Fruit fly (Drosophila melanogaster): ENCODE measurements around the gene Pp1-87B.
"Not testable (repeated sequence)": the region's sequence is repeated elsewhere in the genome, so short reads cannot be mapped to it uniquely, and the experiment has no call there.

Pp1-87B gene

dm6 chr3R:12425510-12426309, at the start of gene Pp1-87B:
Gene Pp1-87B, minus strand, starts transcription at chr3R:12425917.
- no peak for TF ChIP-seq pan (optimal IDR thresholded peaks at IDR 0.05)
- TF ChIP-seq CG8478 (optimal IDR thresholded peaks at IDR 0.05) = peak; percentile 71
- TF ChIP-seq usp (GFP tag; optimal IDR thresholded peaks at IDR 0.05) = no peak

dm6 chr3R:12467675-12468074, 42.0 kb upstream of the Pp1-87B start, which contains the start of gene Hsp70Ba:
Gene Hsp70Ba, minus strand, starts transcription at chr3R:12467776.
- not testable (repeated sequence) for TF ChIP-seq psq, pan, CG8478 (optimal IDR thresholded peaks at IDR 0.05)

DNA sequence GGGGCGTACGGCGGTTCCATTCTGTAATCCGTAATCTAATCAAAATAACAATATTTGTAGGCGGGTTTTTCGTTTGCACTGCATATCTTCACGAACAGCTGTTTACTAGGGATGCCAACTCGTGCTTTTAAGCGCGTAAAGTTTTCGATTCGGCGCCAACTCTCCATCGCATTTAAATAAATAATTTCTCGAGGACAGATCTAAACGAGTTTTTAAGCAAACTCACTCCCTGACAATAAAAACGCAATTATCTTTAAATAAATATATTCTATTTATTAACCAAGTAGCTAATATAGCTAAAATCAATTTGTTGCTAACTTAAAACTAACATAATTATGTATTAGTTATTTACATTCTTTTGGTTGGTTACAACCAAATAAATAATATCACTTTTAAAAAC, 39.5 kb upstream of the Pp1-87B start, which contains the start of gene CG5608:
TSS of gene CG5608 (minus strand) at position 101 of the 400 bp plus-strand sequence.
- not testable (repeated sequence) for TF ChIP-seq usp (GFP tag; optimal IDR thresholded peaks at IDR 0.05); Dll (optimal IDR thresholded peaks at IDR 0.05); EcR (GFP tag; optimal IDR thresholded peaks at IDR 0.05)

dm6 chr3R:12459879-12460522, 34.3 kb upstream of the Pp1-87B start, which contains the start of the genes CG5961 and Polr3C:
Gene CG5961, minus strand, starts transcription at chr3R:12460294.
Gene Polr3C, plus strand, starts transcription at chr3R:12460414.
- TF ChIP-seq psq (optimal IDR thresholded peaks at IDR 0.05) (no peak), Dll (optimal IDR thresholded peaks at IDR 0.05) (no peak), CG8478 (optimal IDR thresholded peaks at IDR 0.05) (no peak), pan (optimal IDR thresholded peaks at IDR 0.05) (no peak), EcR (GFP tag; optimal IDR thresholded peaks at IDR 0.05) (no peak), usp (GFP tag; optimal IDR thresholded peaks at IDR 0.05) (no peak)

dm6 chr3R:12456370-12456940, 30.7 kb upstream of the Pp1-87B start, which contains the start of gene trus:
Gene trus, plus strand, starts transcription at chr3R:12456573.
- TF ChIP-seq pan (optimal IDR thresholded peaks at IDR 0.05) = no peak
- no peak for TF ChIP-seq EcR (GFP tag; optimal IDR thresholded peaks at IDR 0.05)
- no peak for TF ChIP-seq usp (GFP tag; optimal IDR thresholded peaks at IDR 0.05)
- no peak for TF ChIP-seq CG8478 (optimal IDR thresholded peaks at IDR 0.05)

DNA sequence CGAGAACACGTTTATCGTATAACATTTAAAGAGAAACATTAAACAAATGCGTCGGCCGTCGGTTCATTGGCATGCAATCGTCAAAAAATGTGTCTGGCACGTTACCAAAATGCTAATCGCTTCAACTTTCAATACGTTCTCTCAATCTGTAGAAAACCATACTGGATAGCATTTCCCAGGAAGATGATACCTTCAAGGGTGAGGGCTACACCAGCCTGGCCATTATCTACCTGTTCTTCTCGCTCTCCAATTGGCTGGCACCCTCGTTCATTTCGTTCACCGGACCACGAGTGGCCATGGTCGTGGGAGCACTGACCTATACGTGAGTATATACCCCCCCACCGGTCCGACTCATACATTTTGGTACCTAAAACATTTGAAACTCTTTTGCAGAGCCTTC, 28.8 kb upstream of the Pp1-87B start:
- TF ChIP-seq CG8478 (optimal IDR thresholded peaks at IDR 0.05) = no peak
- no peak for TF ChIP-seq pan (optimal IDR thresholded peaks at IDR 0.05)
- TF ChIP-seq Dll (optimal IDR thresholded peaks at IDR 0.05) = no peak
- TF ChIP-seq EcR (GFP tag; optimal IDR thresholded peaks at IDR 0.05) = no peak
- TF ChIP-seq psq (optimal IDR thresholded peaks at IDR 0.05) = no peak
- TF ChIP-seq usp (GFP tag; optimal IDR thresholded peaks at IDR 0.05) = no peak

- TF ChIP-seq psq (optimal IDR thresholded peaks at IDR 0.05) (no peak), pan (optimal IDR thresholded peaks at IDR 0.05) (no peak)
Observed at dm6 chr3R:12451888-12452514, 26.3 kb upstream of the Pp1-87B start, which contains the start of gene CG5509. Gene CG5509, plus strand, starts transcription at chr3R:12452464.

DNA sequence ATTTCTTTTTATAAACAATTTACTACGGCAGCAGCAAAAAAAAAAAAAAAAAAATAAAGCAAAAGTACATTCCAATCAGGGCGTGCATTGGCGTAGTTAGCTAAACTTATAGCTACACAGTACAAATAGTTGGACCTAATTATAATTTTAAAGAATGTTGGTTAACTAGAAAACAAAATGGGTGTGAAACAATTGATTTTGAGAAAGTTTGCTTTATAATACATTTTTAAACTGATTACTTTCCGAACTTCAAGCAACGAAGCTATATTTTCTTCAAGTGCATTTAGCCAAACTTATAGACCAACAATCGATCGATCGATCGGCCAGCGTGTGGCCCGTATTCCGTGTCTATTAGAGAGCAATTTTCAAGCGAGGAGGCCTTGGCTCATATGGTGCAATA, 25.7 kb upstream of the Pp1-87B start:
- TF ChIP-seq EcR (GFP tag; optimal IDR thresholded peaks at IDR 0.05) (no peak), usp (GFP tag; optimal IDR thresholded peaks at IDR 0.05) (no peak), Dll (optimal IDR thresholded peaks at IDR 0.05) (no peak), CG8478 (optimal IDR thresholded peaks at IDR 0.05) (no peak), psq (optimal IDR thresholded peaks at IDR 0.05) (no peak), pan (optimal IDR thresholded peaks at IDR 0.05) (no peak)

DNA sequence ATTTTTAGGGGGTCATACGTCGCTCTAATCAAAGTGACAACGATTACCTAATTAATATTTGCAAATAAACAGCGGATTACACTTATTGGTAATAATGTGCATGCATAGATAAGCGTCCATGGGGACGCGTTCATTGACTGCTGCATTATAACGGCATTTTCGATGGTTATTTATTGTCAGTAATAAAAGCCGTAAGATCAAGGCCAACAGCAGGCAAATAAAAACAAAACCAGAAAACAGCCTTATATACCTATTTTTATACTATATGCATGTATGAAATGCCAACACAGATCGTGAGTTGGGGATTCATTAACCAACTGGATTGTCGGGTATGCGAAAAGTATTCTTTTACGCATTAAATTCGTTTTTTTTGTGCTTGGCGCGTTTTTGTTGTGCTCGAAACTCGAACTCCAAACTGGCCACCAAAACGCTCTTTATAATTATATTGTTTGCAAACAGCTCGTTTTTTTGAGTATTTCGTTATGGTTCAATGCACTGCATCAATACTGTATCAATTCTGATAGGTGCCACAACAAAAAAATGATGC, 25.1 kb upstream of the Pp1-87B start:
- no peak for TF ChIP-seq Dll (optimal IDR thresholded peaks at IDR 0.05)
- TF ChIP-seq EcR (GFP tag; optimal IDR thresholded peaks at IDR 0.05) = no peak
- TF ChIP-seq usp (GFP tag; optimal IDR thresholded peaks at IDR 0.05) = no peak
- no peak for TF ChIP-seq CG8478 (optimal IDR thresholded peaks at IDR 0.05)
- no peak for TF ChIP-seq pan (optimal IDR thresholded peaks at IDR 0.05)
- no peak for TF ChIP-seq psq (optimal IDR thresholded peaks at IDR 0.05)

DNA sequence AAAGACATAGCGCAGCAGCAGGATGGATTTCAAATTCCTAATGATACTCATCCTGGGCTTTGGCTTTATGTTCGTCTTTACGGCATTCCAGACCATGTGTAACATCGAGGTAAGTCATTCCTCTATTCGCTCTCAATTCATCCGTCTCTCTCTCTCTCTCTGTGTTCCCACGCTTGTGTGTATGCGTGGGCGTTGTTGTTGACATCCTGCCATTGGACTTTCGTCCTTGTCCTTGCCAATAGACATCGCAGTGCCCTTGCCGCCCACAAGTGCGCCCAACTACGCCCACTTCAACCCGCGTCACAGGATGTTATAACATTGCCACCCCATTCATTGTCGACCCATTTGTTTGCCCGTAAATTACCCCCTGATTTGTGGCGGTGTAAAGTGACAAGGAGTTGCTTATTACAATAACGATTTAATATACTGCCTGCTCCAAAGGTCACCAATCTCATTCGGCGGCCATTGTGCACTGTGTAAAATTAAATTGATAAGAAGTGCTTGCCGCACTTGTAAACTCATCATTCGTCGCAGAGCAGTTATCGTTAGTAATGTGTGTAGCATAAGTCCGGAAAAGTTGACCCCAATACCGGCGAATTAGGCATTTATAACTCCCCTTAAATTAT, 24.0 kb upstream of the Pp1-87B start:
- TF ChIP-seq Dll (optimal IDR thresholded peaks at IDR 0.05) (no peak), usp (GFP tag; optimal IDR thresholded peaks at IDR 0.05) (no peak), psq (optimal IDR thresholded peaks at IDR 0.05) (no peak), pan (optimal IDR thresholded peaks at IDR 0.05) (no peak), CG8478 (optimal IDR thresholded peaks at IDR 0.05) (no peak), EcR (GFP tag; optimal IDR thresholded peaks at IDR 0.05) (no peak)

DNA sequence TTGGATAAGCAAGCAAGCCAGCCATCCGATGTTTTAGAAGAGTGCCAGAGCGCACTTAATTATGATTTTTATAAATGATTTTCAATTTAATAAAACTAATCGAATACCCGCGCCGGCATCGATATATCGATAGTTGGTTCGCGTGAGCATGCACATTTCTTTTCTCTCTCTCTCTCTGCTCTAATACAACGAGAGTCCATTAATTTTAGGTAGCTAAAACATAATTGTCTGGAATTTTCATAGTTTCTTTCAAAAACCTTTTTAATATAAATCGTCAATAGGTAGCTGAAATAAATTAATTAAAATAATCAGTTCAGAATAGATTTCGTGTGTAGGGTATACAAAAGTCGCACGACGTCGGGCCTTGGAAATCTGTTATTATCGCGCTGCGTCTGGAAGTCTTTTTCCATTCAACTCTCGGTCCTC, 23.2 kb upstream of the Pp1-87B start, which contains the start of gene CG18549:
TSS of gene CG18549 (plus strand) at position 408 of the 426 bp plus-strand sequence.
- TF ChIP-seq usp (GFP tag; optimal IDR thresholded peaks at IDR 0.05) (no peak), EcR (GFP tag; optimal IDR thresholded peaks at IDR 0.05) (no peak), psq (optimal IDR thresholded peaks at IDR 0.05) (no peak), pan (optimal IDR thresholded peaks at IDR 0.05) (no peak), CG8478 (optimal IDR thresholded peaks at IDR 0.05) (no peak), Dll (optimal IDR thresholded peaks at IDR 0.05) (no peak)

All from whole organism.